Fruit fly (Drosophila melanogaster): ENCODE results near the gene CG13998.

Gene CG13998

dm6 chr2L:5906893-5907850 lies 49.4 kb downstream of the CG13998 start, which contains the start of gene bchs (continued):
- TF ChIP-seq CG14050 (GFP tag; IDR thresholded peaks at IDR 0.05) (peak; percentile 82), ssp (GFP tag; IDR thresholded peaks at IDR 0.05) (no peak), seq (GFP tag; IDR thresholded peaks at IDR 0.05) (peak; percentile 93), mirr (GFP tag; optimal IDR thresholded peaks at IDR 0.05) (peak; percentile 96), CG1602 (GFP tag; optimal IDR thresholded peaks at IDR 0.05) (peak; percentile 65), CG7271 (tag; optimal IDR thresholded peaks at IDR 0.05) (peak; percentile 24), Med (GFP tag) (peak; percentile 99), CG17385 (GFP tag; optimal IDR thresholded peaks at IDR 0.05) (peak; percentile 85), nom (GFP tag; optimal IDR thresholded peaks at IDR 0.05) (no peak), CG43689 (GFP tag; IDR thresholded peaks at IDR 0.05) (peak; percentile 49; the same call in 1 of the 2 replicates), bcd (GFP tag; optimal IDR thresholded peaks at IDR 0.05) (peak; percentile 83), Six4 (GFP tag; optimal IDR thresholded peaks at IDR 0.05) (peak; percentile 69), CG1529 (GFP tag; optimal IDR thresholded peaks at IDR 0.05) (peak; percentile 93), CG3407 (GFP tag; optimal IDR thresholded peaks at IDR 0.05) (peak; percentile 97), CG2712 (tag; optimal IDR thresholded peaks at IDR 0.05) (no peak), Nf-YC (tag; optimal IDR thresholded peaks at IDR 0.05) (no peak), sqz (GFP tag; optimal IDR thresholded peaks at IDR 0.05) (no peak), CG10431 (GFP tag; optimal IDR thresholded peaks at IDR 0.05) (no peak), Adf1 (GFP tag; IDR thresholded peaks at IDR 0.05) (peak; percentile 76), oc (tag; optimal IDR thresholded peaks at IDR 0.05) (peak; percentile 90), ken (GFP tag; IDR thresholded peaks at IDR 0.05) (peak; percentile 75; the same call in 2 of the 3 replicates), knrl (GFP tag; IDR thresholded peaks at IDR 0.05; ENCODE audit: partially characterized antibody) (0 out of 3 replicates have a peak, but pooled peaks have one; percentile 9), Max (GFP tag; optimal IDR thresholded peaks at IDR 0.05) (peak; percentile 83), nerfin-1 (tag; optimal IDR thresholded peaks at IDR 0.05) (peak; percentile 86), CG4820 (GFP tag; optimal IDR thresholded peaks at IDR 0.05) (peak; percentile 68), kah (GFP tag; optimal IDR thresholded peaks at IDR 0.05) (peak; percentile 95), CG14710 (tag; optimal IDR thresholded peaks at IDR 0.05) (peak; percentile 76), grau (tag; optimal IDR thresholded peaks at IDR 0.05) (peak; percentile 17), Sin3A (optimal IDR thresholded peaks at IDR 0.05) (peak; percentile 50), toy (GFP tag; IDR thresholded peaks at IDR 0.05) (peak; percentile 38; the same call in 1 of the 2 replicates), CG30020 (tag; optimal IDR thresholded peaks at IDR 0.05) (no peak), CG6854 (GFP tag; optimal IDR thresholded peaks at IDR 0.05) (peak; percentile 93), D19A (tag; optimal IDR thresholded peaks at IDR 0.05) (no peak), CG17186 (GFP tag; optimal IDR thresholded peaks at IDR 0.05) (peak; percentile 67), CG7839 (tag; optimal IDR thresholded peaks at IDR 0.05) (no peak), CG2202 (tag; optimal IDR thresholded peaks at IDR 0.05) (peak; percentile 95), bowl (GFP tag; IDR thresholded peaks at IDR 0.05) (peak; percentile 78), CG15073 (GFP tag; optimal IDR thresholded peaks at IDR 0.05) (no peak), CG12104 (GFP tag; optimal IDR thresholded peaks at IDR 0.05) (peak; percentile 74), ind (GFP tag; optimal IDR thresholded peaks at IDR 0.05) (peak; percentile 3), ewg (GFP tag; optimal IDR thresholded peaks at IDR 0.05) (peak; percentile 85), fru (optimal IDR thresholded peaks at IDR 0.05) (no peak), CG13894 (tag; optimal IDR thresholded peaks at IDR 0.05) (no peak), CG7987 (GFP tag; optimal IDR thresholded peaks at IDR 0.05) (peak; percentile 92), Ravus (GFP tag; IDR thresholded peaks at IDR 0.05) (no peak; the same call in 1 of the 2 replicates), CG6654 (GFP tag; optimal IDR thresholded peaks at IDR 0.05) (peak; percentile 36), bbx (GFP tag; IDR thresholded peaks at IDR 0.05; ENCODE audit: partially characterized antibody) (no peak), zen (tag; optimal IDR thresholded peaks at IDR 0.05) (peak; percentile 21)

All from whole organism, embryonic.